Worm (Caenorhabditis elegans): Measurements from ENCODE around the gene coq-8.

ce11 chrIII:4879445-4879844 lies 16.2 kb downstream of the coq-8 start, which contains the start of gene C35D10.1:
- TF ChIP-seq nhr-11 (tag; optimal IDR thresholded peaks at IDR 0.05) (no peak), fkh-10 (GFP tag; optimal IDR thresholded peaks at IDR 0.05) (no peak), nhr-25 (tag; optimal IDR thresholded peaks at IDR 0.05) (no peak), ztf-4 (tag; optimal IDR thresholded peaks at IDR 0.05) (no peak), jun-1 (tag; optimal IDR thresholded peaks at IDR 0.05) (no peak)
